Worm (Caenorhabditis elegans) whole organism, L1 larva: ENCODE results near the gene F40F8.1.
A peak's percentile ranks its signal among the peaks of the same experiment; 100 is the strongest.

ENCODE experiments used
- C34B4.2 ChIP-seq: sonication (generic microtip); optimal IDR thresholded peaks from 2 replicates; lab custom pipeline; 2017; ENCODE audit warnings: mild to moderate bottlenecking, missing genetic modification characterization, missing compliant biosample characterization
- F16B12.6 ChIP-seq: fragments of 150-350 bp; optimal IDR thresholded peaks from 2 replicates; lab custom pipeline; 2014; ENCODE audit warnings: missing biosample characterization, missing genetic modification characterization
- alr-1 ChIP-seq: fragments of 200-800 bp; sonication (Bioruptor generic); optimal IDR thresholded peaks from 2 replicates; lab custom pipeline; 2018; ENCODE audit warnings: borderline replicate concordance, mild to moderate bottlenecking, missing genetic modification characterization, missing compliant biosample characterization
- ceh-63 ChIP-seq: fragments of 200-800 bp; sonication (Bioruptor generic); optimal IDR thresholded peaks from 2 replicates; lab custom pipeline; 2018; ENCODE audit warnings: mild to moderate bottlenecking, missing genetic modification characterization, missing compliant biosample characterization
- ceh-8 ChIP-seq: fragments of 200-800 bp; sonication (Bioruptor generic); optimal IDR thresholded peaks from 2 replicates; lab custom pipeline; 2018; ENCODE audit warnings: mild to moderate bottlenecking, missing genetic modification characterization, moderate library complexity, missing compliant biosample characterization
- dsc-1 ChIP-seq: sonication (generic microtip); optimal IDR thresholded peaks from 2 replicates; lab custom pipeline; 2016; ENCODE audit warnings: mild to moderate bottlenecking, missing genetic modification characterization, missing compliant biosample characterization
- efl-3 ChIP-seq: fragments of 200-800 bp; sonication (Bioruptor generic); optimal IDR thresholded peaks from 2 replicates; lab custom pipeline; 2018; ENCODE audit warnings: mild to moderate bottlenecking, missing genetic modification characterization, missing compliant biosample characterization
- egl-13 ChIP-seq: sonication (generic microtip); optimal IDR thresholded peaks from 2 replicates; lab custom pipeline; 2016; ENCODE audit warnings: missing genotype, missing genetic modification reagents, missing genetic modification characterization, missing compliant biosample characterization
- elt-2 ChIP-seq: sonication (generic microtip); optimal IDR thresholded peaks from 2 replicates; lab custom pipeline; 2016; ENCODE audit warnings: missing genetic modification characterization, mild to moderate bottlenecking, inconsistent platforms, missing compliant biosample characterization, missing genetic modification reagents
- fkh-10 ChIP-seq: sonication (generic microtip); optimal IDR thresholded peaks from 2 replicates; lab custom pipeline; 2017; ENCODE audit warnings: missing biosample characterization, missing genetic modification reagents, missing genetic modification characterization
- fkh-4 ChIP-seq: sonication (generic microtip); optimal IDR thresholded peaks from 2 replicates; lab custom pipeline; 2016; ENCODE audit warnings: missing compliant biosample characterization, missing genetic modification characterization, borderline replicate concordance
- fkh-8 ChIP-seq: sonication (generic microtip); optimal IDR thresholded peaks from 2 replicates; lab custom pipeline; 2016; ENCODE audit warnings: mild to moderate bottlenecking, missing genetic modification characterization, missing compliant biosample characterization
- grh-1 ChIP-seq: fragments of 200-800 bp; sonication (Bioruptor generic); IDR thresholded peaks from 2 replicates; pipeline ENCODE4 v1.3.6; 2022; ENCODE audit warnings: missing genetic modification reagents, missing genetic modification characterization, missing compliant biosample characterization
- irx-1 ChIP-seq: sonication (generic microtip); optimal IDR thresholded peaks from 2 replicates; lab custom pipeline; 2016; ENCODE audit warnings: missing genetic modification characterization, missing compliant biosample characterization
- isw-1 ChIP-seq: fragments of 200-800 bp; sonication (Bioruptor generic); IDR thresholded peaks from 2 replicates; pipeline ENCODE4 v1.3.6; 2022; ENCODE audit warnings: missing genetic modification characterization, missing compliant biosample characterization
- jun-1 ChIP-seq: fragments of 150-350 bp; optimal IDR thresholded peaks from 2 replicates; lab custom pipeline; 2014; ENCODE audit warnings: missing biosample characterization, missing genetic modification reagents, missing genetic modification characterization
- lin-14 ChIP-seq: fragments of 200-800 bp; sonication (Bioruptor generic); optimal IDR thresholded peaks from 2 replicates; lab custom pipeline; 2018; ENCODE audit warnings: mild to moderate bottlenecking, missing genetic modification characterization, moderate library complexity, missing compliant biosample characterization
- lin-15B ChIP-seq: fragments of 150-350 bp; sonication (generic microtip); optimal IDR thresholded peaks from 3 replicates; lab custom pipeline; 2014; ENCODE audit warnings: missing biosample characterization, missing genetic modification characterization
- lin-35 ChIP-seq, 2 experiments: fragments of 150-350 bp; optimal IDR thresholded peaks; 2 replicates each; lab custom pipeline; 2014; ENCODE audit warnings: missing biosample characterization in 2 of 2, missing genetic modification characterization in 2 of 2, missing genetic modification reagents in 2 of 2
- lir-3 ChIP-seq: sonication (generic microtip); optimal IDR thresholded peaks from 2 replicates; lab custom pipeline; 2016; ENCODE audit warnings: mild to moderate bottlenecking, missing genetic modification characterization, moderate library complexity, missing compliant biosample characterization; ENCODE audit not compliant: poor library complexity
- mef-2 ChIP-seq: fragments of 150-350 bp; optimal IDR thresholded peaks from 2 replicates; lab custom pipeline; 2014; ENCODE audit warnings: missing biosample characterization, missing genetic modification characterization
- nhr-12 ChIP-seq: sonication (generic microtip); optimal IDR thresholded peaks from 2 replicates; lab custom pipeline; 2017; ENCODE audit warnings: missing biosample characterization, missing genetic modification characterization
- nhr-71 ChIP-seq: sonication (generic microtip); optimal IDR thresholded peaks from 2 replicates; lab custom pipeline; 2016; ENCODE audit warnings: mild to moderate bottlenecking, missing genetic modification characterization, moderate library complexity, missing compliant biosample characterization
- pax-3 ChIP-seq: fragments of 200-800 bp; sonication (Bioruptor generic); optimal IDR thresholded peaks from 2 replicates; lab custom pipeline; 2018; ENCODE audit warnings: mild to moderate bottlenecking, missing genetic modification characterization, moderate library complexity, missing compliant biosample characterization
- pqm-1 ChIP-seq: sonication (generic microtip); optimal IDR thresholded peaks from 3 replicates; lab custom pipeline; 2017; ENCODE audit warnings: missing biosample characterization, missing genetic modification characterization
- skn-1 ChIP-seq: fragments of 150-350 bp; optimal IDR thresholded peaks from 2 replicates; lab custom pipeline; 2014; ENCODE audit warnings: missing biosample characterization, missing genetic modification characterization
- sox-4 ChIP-seq: sonication (generic microtip); optimal IDR thresholded peaks from 2 replicates; lab custom pipeline; 2016; ENCODE audit warnings: missing genetic modification characterization, missing compliant biosample characterization
- tbx-2 ChIP-seq: sonication (generic microtip); optimal IDR thresholded peaks from 2 replicates; lab custom pipeline; 2016; ENCODE audit warnings: missing genetic modification characterization, missing compliant biosample characterization
- unc-130 ChIP-seq: fragments of 150-350 bp; optimal IDR thresholded peaks from 2 replicates; lab custom pipeline; 2017; ENCODE audit warnings: missing biosample characterization, missing genetic modification characterization, inconsistent platforms
- unc-86 ChIP-seq: sonication (generic microtip); optimal IDR thresholded peaks from 2 replicates; lab custom pipeline; 2016; ENCODE audit warnings: missing genetic modification characterization, missing compliant biosample characterization
- zip-4 ChIP-seq: fragments of 200-800 bp; sonication (Bioruptor generic); optimal IDR thresholded peaks from 2 replicates; lab custom pipeline; 2018; ENCODE audit warnings: mild to moderate bottlenecking, missing genetic modification characterization, moderate library complexity, missing compliant biosample characterization

Gene F40F8.1

DNA sequence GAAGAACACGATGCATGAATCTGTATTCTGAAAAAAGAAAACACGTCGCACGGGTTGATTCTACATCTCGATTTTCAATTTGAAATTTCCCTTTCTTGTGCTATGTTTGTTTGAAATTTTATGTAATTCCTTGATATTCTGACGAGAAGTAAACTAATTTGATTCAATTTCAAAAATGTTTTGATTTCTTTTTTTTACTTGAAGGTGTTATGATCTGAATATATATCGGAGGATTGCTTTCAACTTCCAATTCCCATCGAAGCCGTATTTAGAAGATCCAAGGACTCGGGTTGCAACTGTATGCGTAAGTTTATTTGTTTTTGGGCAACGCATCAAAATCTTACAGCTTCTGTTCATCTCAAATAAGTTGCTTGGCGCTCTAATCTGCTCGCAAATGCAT lies at the start of gene F40F8.1:
Gene F40F8.1, plus strand, starts transcription at position 301 of the 400 bp plus-strand sequence.
- no peak for TF ChIP-seq isw-1 (GFP tag; lab: Robert Waterston, UW)
- no peak for TF ChIP-seq unc-130 (tag; lab: Kevin White, UChicago)
- no peak for TF ChIP-seq alr-1 (tag; lab: Kevin White, UChicago)
- no peak for TF ChIP-seq tbx-2
- TF ChIP-seq lin-15B (tag; lab: Kevin White, UChicago) = no peak

DNA sequence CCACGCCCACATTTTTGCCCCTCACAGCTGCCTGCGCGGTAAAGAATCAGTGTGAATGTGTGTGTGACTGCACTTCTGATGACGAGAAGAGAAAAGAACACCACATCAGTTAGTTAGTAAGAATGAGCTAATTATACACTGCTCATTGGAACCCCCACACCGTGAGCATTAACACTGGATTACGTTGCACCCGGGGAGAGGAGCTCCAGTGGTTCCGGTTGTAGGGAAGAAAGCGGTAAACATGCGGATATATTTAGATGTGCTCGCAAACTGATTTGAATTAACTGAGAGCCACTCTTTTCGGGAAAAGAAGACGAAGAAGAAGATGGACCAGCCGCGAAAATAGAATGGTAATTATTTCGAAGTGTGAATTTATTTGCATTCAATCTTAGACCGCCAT lies 40.7 kb upstream of the F40F8.1 start:
- TF ChIP-seq lin-14 (GFP tag; lab: Kevin White, UChicago) (no peak), ceh-8 (GFP tag; lab: Kevin White, UChicago) (no peak), lin-35 (GFP tag; optimal IDR thresholded peaks at IDR 0.05; lab: Kevin White, UChicago) (no peak), grh-1 (GFP tag; lab: Robert Waterston, UW) (no peak), unc-130 (tag; lab: Kevin White, UChicago) (no peak), pqm-1 (tag; lab: Kevin White, UChicago) (no peak), nhr-12 (no peak)

DNA sequence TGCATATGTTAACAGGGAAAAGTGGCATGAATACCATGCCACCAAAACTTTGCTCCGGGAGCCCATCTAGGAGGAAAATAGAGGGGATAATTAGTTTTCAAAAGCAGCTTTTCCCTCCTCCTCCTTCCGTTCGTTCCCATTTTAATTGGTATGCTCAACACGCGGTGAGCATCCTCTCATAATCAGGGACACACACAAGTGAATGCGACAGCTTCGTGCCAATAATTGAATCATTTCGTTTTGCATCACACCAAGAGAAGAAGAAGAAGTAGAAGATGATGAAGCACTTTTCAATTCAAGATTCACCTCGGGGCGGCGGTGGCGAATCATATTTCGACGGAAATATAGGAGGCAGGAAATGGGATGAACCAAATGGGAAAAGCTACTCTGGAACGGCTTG lies 39.3 kb upstream of the F40F8.1 start:
- TF ChIP-seq lin-14 (GFP tag; lab: Kevin White, UChicago) = peak; percentile 6
- TF ChIP-seq sox-4 = no peak
- TF ChIP-seq skn-1 (tag; lab: Kevin White, UChicago) = no peak
- TF ChIP-seq, all 84 proteins: peak for 1

DNA sequence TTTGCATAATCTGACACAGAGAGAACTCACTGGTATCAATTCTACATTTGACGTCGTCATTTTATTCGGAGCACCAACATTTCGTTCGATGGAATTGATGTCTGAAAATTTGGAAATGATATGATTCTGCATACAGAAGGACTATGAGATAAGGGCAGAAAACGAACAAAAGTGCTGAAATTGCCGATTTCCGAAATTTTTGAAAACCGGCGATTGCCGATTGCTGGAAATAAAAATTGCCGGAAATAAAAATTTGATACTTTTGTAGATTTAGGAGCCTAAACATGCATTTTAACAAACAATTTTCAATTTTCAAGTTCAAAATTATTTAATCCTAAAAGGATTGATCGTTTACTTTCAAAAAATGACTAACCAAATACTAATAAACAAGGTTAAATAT lies 38.1 kb upstream of the F40F8.1 start, which contains the start of gene unc-53:
Gene unc-53, minus strand, starts transcription at position 101 of the 400 bp plus-strand sequence.
- no peak for TF ChIP-seq alr-1 (tag; lab: Kevin White, UChicago)

DNA sequence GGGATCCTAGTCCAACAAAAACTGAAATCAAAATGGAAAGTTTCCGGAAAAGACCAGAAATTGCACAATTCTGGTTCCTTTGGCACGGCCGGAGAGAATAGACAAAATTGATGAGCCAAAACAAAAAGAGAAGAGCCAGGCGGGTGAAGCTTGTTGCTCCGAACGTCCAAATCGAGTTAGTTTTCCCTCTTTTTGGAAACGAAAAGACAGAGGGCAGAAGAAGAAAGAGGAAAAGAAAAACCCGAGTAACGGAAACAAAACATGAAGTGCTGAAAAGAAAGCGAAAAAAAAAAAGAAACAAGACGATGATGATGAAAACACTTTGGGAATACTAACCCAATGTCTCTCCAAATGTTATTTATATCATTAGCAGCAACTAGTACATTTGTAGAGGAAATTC lies 35.9 kb upstream of the F40F8.1 start:
- TF ChIP-seq ceh-63 (GFP tag; lab: Kevin White, UChicago) (no peak), jun-1 (no peak), nhr-71 (tag; lab: Kevin White, UChicago) (no peak), lin-14 (GFP tag; lab: Kevin White, UChicago) (peak; percentile 69), egl-13 (tag; lab: Kevin White, UChicago) (no peak), dsc-1 (tag; lab: Kevin White, UChicago) (no peak), mef-2 (tag; lab: Kevin White, UChicago) (no peak), fkh-4 (tag; lab: Kevin White, UChicago) (no peak), efl-3 (no peak), fkh-8 (no peak), skn-1 (tag; lab: Kevin White, UChicago) (no peak), pax-3 (tag; lab: Kevin White, UChicago) (no peak), fkh-10 (GFP tag; lab: Kevin White, UChicago) (peak; percentile 75)

DNA sequence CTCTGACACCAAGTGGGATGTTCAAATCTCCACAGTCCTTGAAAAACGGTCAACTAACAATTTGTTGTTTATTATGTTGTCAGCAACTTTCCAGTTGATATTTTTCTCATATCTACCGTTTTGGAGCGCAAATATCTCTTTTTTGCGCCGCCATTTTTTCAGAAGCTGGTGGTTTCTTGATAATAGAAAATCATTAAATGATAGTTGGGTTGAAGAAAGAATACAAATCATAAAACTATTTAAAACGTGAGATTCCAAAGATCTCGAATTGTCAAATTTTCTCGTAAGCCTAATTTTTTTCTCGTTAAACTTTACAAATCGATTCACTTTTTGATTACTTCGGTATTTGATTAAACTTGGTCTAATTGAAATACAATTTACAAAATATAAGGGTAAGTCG lies 35.1 kb upstream of the F40F8.1 start, which contains the start of gene rpl-42:
Gene rpl-42, plus strand, starts transcription at position 301 of the 400 bp plus-strand sequence.
- TF ChIP-seq C34B4.2 (tag; lab: Kevin White, UChicago) (no peak), elt-2 (tag; lab: Kevin White, UChicago) (no peak), irx-1 (tag; lab: Kevin White, UChicago) (no peak), zip-4 (GFP tag; lab: Kevin White, UChicago) (no peak)

DNA sequence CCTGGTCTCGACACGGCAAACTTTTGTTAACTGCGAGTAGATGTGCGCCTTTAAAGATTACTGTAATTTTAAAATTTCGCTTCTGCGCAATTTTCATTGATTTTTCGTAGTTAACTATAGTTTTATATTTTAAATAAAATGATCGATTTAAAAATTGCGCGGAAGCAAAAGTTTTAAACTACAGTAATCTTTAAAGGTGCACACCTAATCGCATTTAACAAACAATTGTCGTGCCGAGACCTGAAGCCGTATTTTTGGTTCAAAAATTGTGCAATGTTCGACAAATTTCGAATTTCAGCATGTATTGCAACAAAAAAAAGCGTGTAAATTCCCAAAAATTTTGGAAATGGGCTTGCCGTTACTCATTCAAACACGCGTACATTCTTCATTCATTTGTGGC lies 33.0 kb upstream of the F40F8.1 start:
- TF ChIP-seq unc-86 (tag; lab: Kevin White, UChicago) (no peak), lir-3 (no peak), mef-2 (tag; lab: Kevin White, UChicago) (no peak), F16B12.6 (tag; lab: Kevin White, UChicago) (no peak)
